Worm (Caenorhabditis elegans) whole organism, L1 larva: Measurements from ENCODE around the gene scl-5.

Source experiments
- C34B4.2 ChIP-seq: sonication (generic microtip); optimal IDR thresholded peaks from 2 replicates; lab custom pipeline; 2017; ENCODE audit warnings: mild to moderate bottlenecking, missing genetic modification characterization, missing compliant biosample characterization
- Y116A8C.19 ChIP-seq: sonication (generic microtip); optimal IDR thresholded peaks from 2 replicates; lab custom pipeline; 2016; ENCODE audit warnings: missing compliant biosample characterization, missing genetic modification characterization, borderline replicate concordance
- aha-1 ChIP-seq: fragments of 150-350 bp; optimal IDR thresholded peaks from 2 replicates; lab custom pipeline; 2014; ENCODE audit warnings: missing biosample characterization, missing genetic modification characterization
- alr-1 ChIP-seq: fragments of 200-800 bp; sonication (Bioruptor generic); optimal IDR thresholded peaks from 2 replicates; lab custom pipeline; 2018; ENCODE audit warnings: borderline replicate concordance, mild to moderate bottlenecking, missing genetic modification characterization, missing compliant biosample characterization
- aly-2 ChIP-seq: fragments of 150-350 bp; optimal IDR thresholded peaks from 2 replicates; lab custom pipeline; 2014; ENCODE audit warnings: missing biosample characterization, missing genetic modification characterization
- ama-1 ChIP-seq: fragments of 150-350 bp; optimal IDR thresholded peaks from 2 replicates; lab custom pipeline; 2014
- blmp-1 ChIP-seq: fragments of 150-350 bp; optimal IDR thresholded peaks from 2 replicates; lab custom pipeline; 2014; ENCODE audit warnings: missing biosample characterization, missing genetic modification characterization
- ceh-63 ChIP-seq: fragments of 200-800 bp; sonication (Bioruptor generic); optimal IDR thresholded peaks from 2 replicates; lab custom pipeline; 2018; ENCODE audit warnings: mild to moderate bottlenecking, missing genetic modification characterization, missing compliant biosample characterization
- dpl-1 ChIP-seq, 3 experiments: fragments of 150-350 bp in 2 of 3; sonication (generic microtip) in 1 of 3; optimal IDR thresholded peaks; 2 replicates each; lab custom pipeline; 2014 to 2017; ENCODE audit warnings: missing biosample characterization in 3 of 3, missing genetic modification characterization in 3 of 3, missing genetic modification reagents in 3 of 3
- dsc-1 ChIP-seq: sonication (generic microtip); optimal IDR thresholded peaks from 2 replicates; lab custom pipeline; 2016; ENCODE audit warnings: mild to moderate bottlenecking, missing genetic modification characterization, missing compliant biosample characterization
- efl-1 ChIP-seq, 4 experiments: fragments of 150-350 bp; optimal IDR thresholded peaks in 3 of 4; peaks in 1 of 4; 1 replicate in 1 of 4; 2 replicates in 3 of 4; lab custom pipeline; 2014; ENCODE audit warnings: missing biosample characterization in 2 of 4, missing genetic modification characterization in 2 of 4, missing genetic modification reagents in 2 of 4
- efl-3 ChIP-seq: fragments of 200-800 bp; sonication (Bioruptor generic); optimal IDR thresholded peaks from 2 replicates; lab custom pipeline; 2018; ENCODE audit warnings: mild to moderate bottlenecking, missing genetic modification characterization, missing compliant biosample characterization
- egl-13 ChIP-seq: sonication (generic microtip); optimal IDR thresholded peaks from 2 replicates; lab custom pipeline; 2016; ENCODE audit warnings: missing genotype, missing genetic modification reagents, missing genetic modification characterization, missing compliant biosample characterization
- egl-27 ChIP-seq, 2 experiments: fragments of 150-350 bp in 1 of 2; sonication (generic microtip); optimal IDR thresholded peaks; 3 replicates each; lab custom pipeline; 2017 to 2018; ENCODE audit warnings: missing biosample characterization in 2 of 2, missing genetic modification characterization in 2 of 2, missing genetic modification reagents in 2 of 2
- elt-3 ChIP-seq, 6 experiments: fragments of 150-350 bp in 1 of 6; sonication (generic microtip); optimal IDR thresholded peaks; 2 replicates each; lab custom pipeline; 2017 to 2018; ENCODE audit warnings: missing biosample characterization in 6 of 6, missing genetic modification characterization in 6 of 6, inconsistent platforms in 1 of 6
- ets-5 ChIP-seq: fragments of 200-800 bp; sonication (Bioruptor generic); IDR thresholded peaks from 2 replicates; pipeline ENCODE4 v1.3.6; 2022; ENCODE audit warnings: missing genetic modification characterization, missing compliant biosample characterization
- hlh-17 ChIP-seq: fragments of 200-800 bp; sonication (Bioruptor generic); optimal IDR thresholded peaks from 2 replicates; lab custom pipeline; 2018; ENCODE audit warnings: missing genetic modification characterization, mild to moderate bottlenecking, missing compliant biosample characterization, moderate library complexity, borderline replicate concordance
- hpl-2 ChIP-seq: fragments of 150-350 bp; optimal IDR thresholded peaks from 2 replicates; lab custom pipeline; 2014; ENCODE audit warnings: missing biosample characterization, missing genetic modification reagents, missing genetic modification characterization
- lin-15B ChIP-seq: fragments of 150-350 bp; sonication (generic microtip); optimal IDR thresholded peaks from 3 replicates; lab custom pipeline; 2014; ENCODE audit warnings: missing biosample characterization, missing genetic modification characterization
- lin-39 ChIP-seq: fragments of 150-350 bp; optimal IDR thresholded peaks from 2 replicates; lab custom pipeline; 2014; ENCODE audit warnings: missing biosample characterization, missing genetic modification reagents, missing genetic modification characterization
- lir-3 ChIP-seq: sonication (generic microtip); optimal IDR thresholded peaks from 2 replicates; lab custom pipeline; 2016; ENCODE audit warnings: mild to moderate bottlenecking, missing genetic modification characterization, moderate library complexity, missing compliant biosample characterization; ENCODE audit not compliant: poor library complexity
- lsy-2 ChIP-seq, 2 experiments: fragments of 150-350 bp; optimal IDR thresholded peaks; 2 replicates each; lab custom pipeline; 2014; ENCODE audit warnings: missing biosample characterization in 2 of 2, missing genetic modification characterization in 2 of 2
- mdl-1 ChIP-seq, 2 experiments: fragments of 150-350 bp; optimal IDR thresholded peaks; 2 replicates each; lab custom pipeline; 2014 to 2017; ENCODE audit warnings: missing biosample characterization in 2 of 2, missing genetic modification characterization in 2 of 2, inconsistent platforms in 1 of 2
- mep-1 ChIP-seq: fragments of 150-350 bp; optimal IDR thresholded peaks from 2 replicates; lab custom pipeline; 2014; ENCODE audit warnings: missing biosample characterization, missing genetic modification characterization
- nhr-11 ChIP-seq: fragments of 150-350 bp; optimal IDR thresholded peaks from 2 replicates; lab custom pipeline; 2014; ENCODE audit warnings: missing biosample characterization, missing genetic modification characterization
- nhr-20 ChIP-seq: sonication (generic microtip); optimal IDR thresholded peaks from 2 replicates; lab custom pipeline; 2016; ENCODE audit warnings: mild to moderate bottlenecking, missing genetic modification characterization, missing compliant biosample characterization
- nhr-28 ChIP-seq: fragments of 150-350 bp; optimal IDR thresholded peaks from 2 replicates; lab custom pipeline; 2014; ENCODE audit warnings: missing biosample characterization, missing genetic modification characterization
- nhr-76 ChIP-seq: sonication (generic microtip); optimal IDR thresholded peaks from 2 replicates; lab custom pipeline; 2017; ENCODE audit warnings: missing biosample characterization, missing genetic modification characterization
- nhr-77 ChIP-seq: fragments of 150-350 bp; optimal IDR thresholded peaks from 2 replicates; lab custom pipeline; 2014; ENCODE audit warnings: missing biosample characterization, missing genetic modification characterization
- nhr-84 ChIP-seq: sonication (generic microtip); optimal IDR thresholded peaks from 2 replicates; lab custom pipeline; 2017; ENCODE audit warnings: missing biosample characterization, missing genetic modification characterization
- nhr-85 ChIP-seq: sonication (generic microtip); peaks from one replicate; lab custom pipeline; 2016; ENCODE audit warnings: missing genetic modification characterization, inconsistent platforms, missing compliant biosample characterization
- nhr-90 ChIP-seq: sonication (generic microtip); optimal IDR thresholded peaks from 2 replicates; lab custom pipeline; 2016; ENCODE audit warnings: mild to moderate bottlenecking, missing genetic modification characterization, missing compliant biosample characterization; ENCODE audit not compliant: poor library complexity
- pag-3 ChIP-seq: sonication (generic microtip); optimal IDR thresholded peaks from 2 replicates; lab custom pipeline; 2017; ENCODE audit warnings: missing genetic modification characterization, mild to moderate bottlenecking, missing compliant biosample characterization, antibody characterized with exemption, borderline replicate concordance; ENCODE audit not compliant: insufficient read depth
- pqm-1 ChIP-seq: sonication (generic microtip); optimal IDR thresholded peaks from 3 replicates; lab custom pipeline; 2017; ENCODE audit warnings: missing biosample characterization, missing genetic modification characterization
- snpc-4 ChIP-seq: fragments of 150-350 bp; optimal IDR thresholded peaks from 2 replicates; lab custom pipeline; 2014; ENCODE audit warnings: missing biosample characterization, missing genetic modification characterization
- swsn-7 ChIP-seq: sonication (generic microtip); optimal IDR thresholded peaks from 2 replicates; lab custom pipeline; 2016; ENCODE audit warnings: missing genetic modification characterization, missing compliant biosample characterization
- unc-30 ChIP-seq: sonication (generic microtip); optimal IDR thresholded peaks from 2 replicates; lab custom pipeline; 2017; ENCODE audit warnings: missing biosample characterization, missing genetic modification characterization
- unc-62 ChIP-seq: fragments of 150-350 bp; optimal IDR thresholded peaks from 2 replicates; lab custom pipeline; 2014; ENCODE audit warnings: missing biosample characterization, missing genetic modification reagents, missing genetic modification characterization
- zip-4 ChIP-seq: fragments of 200-800 bp; sonication (Bioruptor generic); optimal IDR thresholded peaks from 2 replicates; lab custom pipeline; 2018; ENCODE audit warnings: mild to moderate bottlenecking, missing genetic modification characterization, moderate library complexity, missing compliant biosample characterization
- ztf-11 ChIP-seq, 2 experiments: sonication (generic microtip); optimal IDR thresholded peaks; 2 replicates each; lab custom pipeline; 2016 to 2017; ENCODE audit warnings: missing genetic modification characterization in 2 of 2, missing biosample characterization in 1 of 2, missing compliant biosample characterization in 1 of 2

The scl-5 gene

ce11 chrIV:13093677-13094076 is 29.9 kb downstream of the scl-5 start, which contains the start of the genes prcc-1 and C39E9.12 (continued):
- TF ChIP-seq mdl-1 (tag; optimal IDR thresholded peaks at IDR 0.05; lab: Kevin White, UChicago) (peak in 1 of 2 experiments; percentile 56), ets-5 (no peak), unc-62 (GFP tag; lab: Kevin White, UChicago) (no peak), nhr-84 (tag; lab: Kevin White, UChicago) (no peak), ztf-11 (tag; optimal IDR thresholded peaks at IDR 0.05; lab: Kevin White, UChicago) (no peak), ama-1 (lab: Kevin White, UChicago) (no peak), hpl-2 (no peak), dpl-1 (GFP tag; optimal IDR thresholded peaks at IDR 0.05; lab: Kevin White, UChicago) (peak; percentile 88 to 95 (median 92)), efl-3 (GFP tag; lab: Kevin White, UChicago) (no peak), unc-30 (no peak), swsn-7 (tag; lab: Kevin White, UChicago) (peak; percentile 62), Y116A8C.19 (tag; lab: Kevin White, UChicago) (no peak), nhr-20 (peak; percentile 53), nhr-77 (tag; lab: Kevin White, UChicago) (peak; percentile 54), hlh-17 (no peak), egl-27 (tag; optimal IDR thresholded peaks at IDR 0.05; lab: Kevin White, UChicago) (no peak), blmp-1 (tag; lab: Kevin White, UChicago) (no peak), efl-1 (optimal IDR thresholded peaks at IDR 0.05; lab: Kevin White, UChicago) (peak; percentile 93 to 94), efl-1 (GFP tag; optimal IDR thresholded peaks at IDR 0.05 in 1 of 2; lab: Kevin White, UChicago) (peak; percentile 92 to 99), ceh-63 (GFP tag; lab: Kevin White, UChicago) (no peak), elt-3 (tag; optimal IDR thresholded peaks at IDR 0.05; lab: Kevin White, UChicago) (peak in 1 of 6 experiments; percentile 67), dsc-1 (tag; lab: Kevin White, UChicago) (peak; percentile 21), snpc-4 (tag; lab: Kevin White, UChicago) (no peak), alr-1 (no peak), pqm-1 (no peak), nhr-76 (tag; lab: Kevin White, UChicago) (no peak), lin-39 (tag; lab: Kevin White, UChicago) (no peak), nhr-28 (tag; lab: Kevin White, UChicago) (no peak), aha-1 (no peak), lir-3 (peak; percentile 10), lsy-2 (tag; optimal IDR thresholded peaks at IDR 0.05; lab: Kevin White, UChicago) (peak; percentile 73 to 91), aly-2 (tag; lab: Kevin White, UChicago) (no peak), nhr-85 (tag; lab: Kevin White, UChicago) (peak; percentile 46), pag-3 (tag; lab: Kevin White, UChicago) (no peak), C34B4.2 (tag; lab: Kevin White, UChicago) (no peak), zip-4 (GFP tag; lab: Kevin White, UChicago) (no peak), egl-13 (tag; lab: Kevin White, UChicago) (no peak), nhr-11 (no peak), lin-15B (tag; lab: Kevin White, UChicago) (peak; percentile 84), nhr-90 (tag; lab: Kevin White, UChicago) (no peak), mep-1 (tag; lab: Kevin White, UChicago) (no peak)
- TF ChIP-seq, all 84 proteins: peak for 32

- TF ChIP-seq efl-1 (optimal IDR thresholded peaks at IDR 0.05; lab: Kevin White, UChicago) (no peak), efl-1 (GFP tag; optimal IDR thresholded peaks at IDR 0.05 in 1 of 2; lab: Kevin White, UChicago) (peak in 1 of 2 experiments; percentile 57), efl-3 (GFP tag; lab: Kevin White, UChicago) (no peak), nhr-28 (tag; lab: Kevin White, UChicago) (no peak)
Measured at ce11 chrIV:13095462-13095861, 31.6 kb downstream of the scl-5 start, which contains the start of gene rfc-3. Gene rfc-3, plus strand, starts transcription at chrIV:13095762.
